Fruit fly (Drosophila melanogaster): ENCODE data around the gene CG3164.

The CG3164 gene

dm6 chr2L:72752-73435 lies 57.7 kb downstream of the CG3164 start:
- TF ChIP-seq so (GFP tag; IDR thresholded peaks at IDR 0.05) (no peak; the same call in 2 of the 3 replicates), CrebB (tag; optimal IDR thresholded peaks at IDR 0.05) (peak; percentile 21), Hand (GFP tag; optimal IDR thresholded peaks at IDR 0.05) (no peak), Camta (GFP tag; optimal IDR thresholded peaks at IDR 0.05) (peak; percentile 39), nau (GFP tag; optimal IDR thresholded peaks at IDR 0.05) (no peak), Neu2 (GFP tag; optimal IDR thresholded peaks at IDR 0.05; ENCODE audit: borderline replicate concordance) (no peak), Hmx (GFP tag; optimal IDR thresholded peaks at IDR 0.05) (no peak), sens-2 (GFP tag; IDR thresholded peaks at IDR 0.05) (no peak), CG12236 (GFP tag; optimal IDR thresholded peaks at IDR 0.05) (no peak), tna (GFP tag; IDR thresholded peaks at IDR 0.05; ENCODE audit: partially characterized antibody) (peak; percentile 57; the same call in 1 of the 2 replicates), CG1832 (GFP tag; optimal IDR thresholded peaks at IDR 0.05) (no peak), Myb (GFP tag; optimal IDR thresholded peaks at IDR 0.05) (peak; percentile 42), twi (tag; optimal IDR thresholded peaks at IDR 0.05) (no peak), scrt (GFP tag; optimal IDR thresholded peaks at IDR 0.05) (no peak), CG14014 (GFP tag; IDR thresholded peaks at IDR 0.05) (no peak), knrl (GFP tag; IDR thresholded peaks at IDR 0.05; ENCODE audit: partially characterized antibody) (no peak; the same call in 1 of the 3 replicates), Oli (tag; optimal IDR thresholded peaks at IDR 0.05) (no peak), CG1647 (GFP tag; optimal IDR thresholded peaks at IDR 0.05) (no peak), Rfx (GFP tag; IDR thresholded peaks at IDR 0.05) (peak; percentile 80; the same call in 1 of the 2 replicates), CG2129 (GFP tag; IDR thresholded peaks at IDR 0.05; ENCODE audit: partially characterized antibody) (no peak), Meics (GFP tag; optimal IDR thresholded peaks at IDR 0.05) (peak; percentile 41), CG11504 (tag; optimal IDR thresholded peaks at IDR 0.05) (peak; percentile 47), aop (GFP tag; IDR thresholded peaks at IDR 0.05) (no peak), CG1603 (tag; optimal IDR thresholded peaks at IDR 0.05) (peak; percentile 58), CG3281 (GFP tag; optimal IDR thresholded peaks at IDR 0.05) (peak; percentile 97), Dad (GFP tag; optimal IDR thresholded peaks at IDR 0.05) (peak; percentile 30), CG4328 (GFP tag; optimal IDR thresholded peaks at IDR 0.05) (no peak), cg (GFP tag; optimal IDR thresholded peaks at IDR 0.05) (no peak), esg (GFP tag; conservative IDR thresholded peaks at IDR 0.05) (no peak), Doc2 (GFP tag; IDR thresholded peaks at IDR 0.05) (no peak), Fer1 (GFP tag; optimal IDR thresholded peaks at IDR 0.05) (peak; percentile 35), ara (GFP tag; IDR thresholded peaks at IDR 0.05) (no peak), CG17186 (GFP tag; optimal IDR thresholded peaks at IDR 0.05) (no peak), wor (GFP tag; IDR thresholded peaks at IDR 0.05) (no peak), CG9932 (GFP tag; IDR thresholded peaks at IDR 0.05) (no peak; the same call in 1 of the 2 replicates), Atf-2 (GFP tag; optimal IDR thresholded peaks at IDR 0.05) (no peak), schlank (tag; optimal IDR thresholded peaks at IDR 0.05) (no peak), CG3995 (GFP tag; optimal IDR thresholded peaks at IDR 0.05) (no peak), Sox102F (GFP tag; optimal IDR thresholded peaks at IDR 0.05) (peak; percentile 47), CG2889 (GFP tag; IDR thresholded peaks at IDR 0.05) (no peak), pho (GFP tag; optimal IDR thresholded peaks at IDR 0.05) (peak; percentile 0), Hey (tag; optimal IDR thresholded peaks at IDR 0.05) (no peak), CG9817 (tag; optimal IDR thresholded peaks at IDR 0.05) (peak; percentile 22), sim (GFP tag; IDR thresholded peaks at IDR 0.05) (no peak), CG15011 (GFP tag; optimal IDR thresholded peaks at IDR 0.05) (no peak), croc (GFP tag; conservative IDR thresholded peaks at IDR 0.05) (no peak), CG15479 (GFP tag; optimal IDR thresholded peaks at IDR 0.05) (no peak), GATAe (GFP tag; conservative IDR thresholded peaks at IDR 0.05) (no peak), pros (GFP tag; optimal IDR thresholded peaks at IDR 0.05) (no peak), CG10543 (GFP tag; optimal IDR thresholded peaks at IDR 0.05) (no peak)

All from whole organism, embryonic.